Worm (Caenorhabditis elegans) whole organism, L2 larva: ENCODE measurements around the gene Y37E11AM.3.

Source experiments
- F13H6.1 ChIP-seq: sonication (generic microtip); optimal IDR thresholded peaks from 2 replicates; lab custom pipeline; 2016; ENCODE audit warnings: missing genetic modification characterization, missing compliant biosample characterization
- R02D3.7 ChIP-seq: fragments of 150-350 bp; optimal IDR thresholded peaks from 2 replicates; lab custom pipeline; 2014; ENCODE audit warnings: missing biosample characterization, missing genetic modification characterization
- Y55F3AM.14 ChIP-seq: fragments of 200-800 bp; sonication (Bioruptor generic); optimal IDR thresholded peaks from 2 replicates; lab custom pipeline; 2018; ENCODE audit warnings: mild to moderate bottlenecking, missing genetic modification characterization, missing compliant biosample characterization
- alr-1 ChIP-seq: fragments of 150-350 bp; optimal IDR thresholded peaks from 2 replicates; lab custom pipeline; 2014; ENCODE audit warnings: missing biosample characterization, missing genetic modification characterization
- aly-2 ChIP-seq: fragments of 150-350 bp; optimal IDR thresholded peaks from 2 replicates; lab custom pipeline; 2014; ENCODE audit warnings: missing biosample characterization, missing genetic modification characterization
- ama-1 ChIP-seq: fragments of 150-350 bp; optimal IDR thresholded peaks from 2 replicates; lab custom pipeline; 2018; ENCODE audit warnings: inconsistent platforms
- ceh-16 ChIP-seq: fragments of 150-350 bp; optimal IDR thresholded peaks from 2 replicates; lab custom pipeline; 2014; ENCODE audit warnings: missing biosample characterization, missing genetic modification characterization
- ceh-82 ChIP-seq: fragments of 150-350 bp; optimal IDR thresholded peaks from 2 replicates; lab custom pipeline; 2014; ENCODE audit warnings: missing biosample characterization, missing genetic modification characterization
- crh-2 ChIP-seq: sonication (generic microtip); optimal IDR thresholded peaks from 2 replicates; lab custom pipeline; 2017; ENCODE audit warnings: missing biosample characterization, missing genetic modification characterization
- dmd-4 ChIP-seq: sonication (generic microtip); optimal IDR thresholded peaks from 2 replicates; lab custom pipeline; 2017; ENCODE audit warnings: missing biosample characterization, missing genetic modification characterization
- egl-27 ChIP-seq: sonication (generic microtip); optimal IDR thresholded peaks from 3 replicates; lab custom pipeline; 2017; ENCODE audit warnings: missing biosample characterization, missing genetic modification reagents, missing genetic modification characterization
- elt-1 ChIP-seq: fragments of 150-350 bp; optimal IDR thresholded peaks from 2 replicates; lab custom pipeline; 2014; ENCODE audit warnings: missing biosample characterization, missing genetic modification characterization
- elt-3 ChIP-seq: sonication (generic microtip); optimal IDR thresholded peaks from 2 replicates; lab custom pipeline; 2017; ENCODE audit warnings: missing biosample characterization, missing genetic modification characterization
- fos-1 ChIP-seq: fragments of 150-350 bp; optimal IDR thresholded peaks from 2 replicates; lab custom pipeline; 2014; ENCODE audit warnings: missing biosample characterization, missing genetic modification characterization
- gmeb-1 ChIP-seq: fragments of 150-350 bp; optimal IDR thresholded peaks from 2 replicates; lab custom pipeline; 2014; ENCODE audit warnings: missing biosample characterization, missing genetic modification characterization
- lin-11 ChIP-seq: fragments of 150-350 bp; sonication (generic microtip); optimal IDR thresholded peaks from 2 replicates; lab custom pipeline; 2014; ENCODE audit warnings: missing biosample characterization, missing genetic modification characterization, inconsistent platforms, mixed read lengths
- lin-13 ChIP-seq: fragments of 150-350 bp; optimal IDR thresholded peaks from 2 replicates; lab custom pipeline; 2014; ENCODE audit warnings: missing biosample characterization, missing genetic modification reagents, missing genetic modification characterization
- lin-39 ChIP-seq: fragments of 150-350 bp; optimal IDR thresholded peaks from 2 replicates; lab custom pipeline; 2014; ENCODE audit warnings: missing biosample characterization, missing genetic modification reagents, missing genetic modification characterization
- mab-5 ChIP-seq: fragments of 150-350 bp; optimal IDR thresholded peaks from 2 replicates; lab custom pipeline; 2014; ENCODE audit warnings: missing biosample characterization, missing genetic modification characterization
- mdl-1 ChIP-seq, 2 experiments: fragments of 150-350 bp in 1 of 2; sonication (generic microtip) in 1 of 2; optimal IDR thresholded peaks; 2 replicates each; lab custom pipeline; 2017; ENCODE audit warnings: missing biosample characterization in 2 of 2, missing genetic modification characterization in 2 of 2
- nhr-10 ChIP-seq: sonication (generic microtip); optimal IDR thresholded peaks from 2 replicates; lab custom pipeline; 2017; ENCODE audit warnings: missing biosample characterization, missing genetic modification characterization
- nhr-11 ChIP-seq: fragments of 150-350 bp; optimal IDR thresholded peaks from 2 replicates; lab custom pipeline; 2014; ENCODE audit warnings: missing biosample characterization, missing genetic modification characterization
- nhr-23 ChIP-seq: fragments of 150-350 bp; optimal IDR thresholded peaks from 2 replicates; lab custom pipeline; 2014; ENCODE audit warnings: missing biosample characterization, missing genetic modification reagents, missing genetic modification characterization
- nhr-6 ChIP-seq: fragments of 150-350 bp; optimal IDR thresholded peaks from 2 replicates; lab custom pipeline; 2014; ENCODE audit warnings: missing biosample characterization, missing genetic modification characterization
- nhr-77 ChIP-seq: fragments of 150-350 bp; optimal IDR thresholded peaks from 2 replicates; lab custom pipeline; 2014; ENCODE audit warnings: missing biosample characterization, missing genetic modification characterization
- peb-1 ChIP-seq: fragments of 150-350 bp; optimal IDR thresholded peaks from 2 replicates; lab custom pipeline; 2014; ENCODE audit warnings: missing biosample characterization, missing genetic modification characterization
- sem-4 ChIP-seq: fragments of 150-350 bp; optimal IDR thresholded peaks from 2 replicates; lab custom pipeline; 2014; ENCODE audit warnings: missing biosample characterization, missing genetic modification reagents, missing genetic modification characterization
- skn-1 ChIP-seq: sonication (generic microtip); optimal IDR thresholded peaks from 2 replicates; lab custom pipeline; 2017; ENCODE audit warnings: missing biosample characterization, missing genetic modification characterization
- sma-9 ChIP-seq, 2 experiments: fragments of 150-350 bp in 1 of 2; sonication (generic microtip) in 1 of 2; optimal IDR thresholded peaks; 2 replicates each; lab custom pipeline; 2014 to 2016; ENCODE audit warnings: missing genetic modification characterization in 2 of 2, mild to moderate bottlenecking in 1 of 2, missing biosample characterization in 1 of 2, missing compliant biosample characterization in 1 of 2, missing genetic modification reagents in 1 of 2, moderate library complexity in 1 of 2
- unc-55 ChIP-seq: fragments of 150-350 bp; sonication (generic microtip); optimal IDR thresholded peaks from 3 replicates; lab custom pipeline; 2014; ENCODE audit warnings: missing biosample characterization, missing genetic modification reagents, missing genetic modification characterization
- unc-62 ChIP-seq: fragments of 150-350 bp; optimal IDR thresholded peaks from 2 replicates; lab custom pipeline; 2014; ENCODE audit warnings: missing biosample characterization, missing genetic modification reagents, missing genetic modification characterization
- ztf-1 ChIP-seq: fragments of 200-800 bp; sonication (Bioruptor generic); conservative IDR thresholded peaks from 2 replicates; pipeline ENCODE4 v1.3.6; 2022; ENCODE audit warnings: missing genetic modification characterization, missing compliant biosample characterization
- ztf-11 ChIP-seq: sonication (generic microtip); optimal IDR thresholded peaks from 2 replicates; lab custom pipeline; 2017; ENCODE audit warnings: missing biosample characterization, missing genetic modification characterization
- ztf-4 ChIP-seq: fragments of 150-350 bp; optimal IDR thresholded peaks from 2 replicates; lab custom pipeline; 2014; ENCODE audit warnings: missing biosample characterization, missing genetic modification characterization

Y37E11AM.3 gene

DNA sequence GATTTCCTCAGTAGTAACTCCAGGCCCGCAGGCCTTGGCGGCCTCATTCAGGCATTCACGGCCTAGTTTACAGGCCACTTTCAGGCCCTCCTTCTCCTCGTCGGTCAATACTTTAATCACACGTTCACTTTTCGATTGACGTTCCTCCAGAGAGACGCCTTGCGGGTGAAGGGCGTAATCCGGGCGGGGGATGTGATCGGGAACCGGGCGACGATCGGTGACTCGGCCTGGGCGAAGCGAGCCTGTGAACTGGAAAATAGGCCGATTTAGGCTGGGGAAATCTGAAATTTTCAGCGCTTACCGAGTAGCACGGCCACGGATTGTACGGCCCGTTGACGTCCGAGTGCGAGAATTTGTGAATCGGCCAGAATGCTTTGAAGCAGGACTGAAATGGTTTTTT lies 32.7 kb downstream of the Y37E11AM.3 start:
- TF ChIP-seq mab-5 (tag; lab: Kevin White, UChicago) (no peak), dmd-4 (tag; lab: Kevin White, UChicago) (no peak), nhr-11 (tag; lab: Kevin White, UChicago) (no peak), unc-55 (GFP tag; lab: Kevin White, UChicago) (no peak), R02D3.7 (no peak), crh-2 (tag; lab: Kevin White, UChicago) (no peak), skn-1 (tag; lab: Kevin White, UChicago) (no peak), ama-1 (lab: Kevin White, UChicago) (no peak), Y55F3AM.14 (GFP tag; lab: Kevin White, UChicago) (no peak), gmeb-1 (tag; lab: Kevin White, UChicago) (no peak)

DNA sequence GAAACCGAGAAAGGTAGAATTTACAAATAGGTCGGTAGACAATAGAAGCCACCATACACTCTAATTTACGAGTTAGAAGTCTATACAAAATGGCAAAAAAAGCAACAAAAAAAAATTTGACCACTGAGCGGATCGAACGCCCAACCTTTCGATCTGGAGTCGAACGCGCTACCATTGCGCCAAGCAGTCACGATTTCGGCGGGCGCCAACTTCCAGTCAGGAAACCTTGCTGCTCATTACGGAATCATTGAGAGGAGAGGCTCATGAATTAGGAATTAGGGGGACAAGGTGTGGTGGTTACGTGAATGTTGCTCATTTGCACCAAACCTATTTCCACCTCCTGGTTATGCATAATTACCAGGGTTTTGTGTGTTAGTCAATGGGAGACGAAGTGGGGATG lies 37.2 kb downstream of the Y37E11AM.3 start:
- TF ChIP-seq R02D3.7 (no peak), nhr-6 (tag; lab: Kevin White, UChicago) (no peak), fos-1 (tag; lab: Kevin White, UChicago) (no peak), unc-55 (GFP tag; lab: Kevin White, UChicago) (no peak), sma-9 (GFP tag; optimal IDR thresholded peaks at IDR 0.05; lab: Kevin White, UChicago) (no peak), sma-9 (tag; optimal IDR thresholded peaks at IDR 0.05; lab: Kevin White, UChicago) (no peak), mdl-1 (tag; optimal IDR thresholded peaks at IDR 0.05; lab: Kevin White, UChicago) (no peak), ztf-11 (no peak), nhr-10 (tag; lab: Kevin White, UChicago) (no peak), peb-1 (no peak), sem-4 (tag; lab: Kevin White, UChicago) (no peak), crh-2 (tag; lab: Kevin White, UChicago) (no peak), elt-3 (tag; lab: Kevin White, UChicago) (no peak), egl-27 (tag; lab: Kevin White, UChicago) (no peak), ztf-4 (tag; lab: Kevin White, UChicago) (no peak), lin-11 (tag; lab: Kevin White, UChicago) (no peak), ztf-1 (GFP tag; lab: Robert Waterston, UW) (no peak), alr-1 (no peak), lin-39 (no peak)

DNA sequence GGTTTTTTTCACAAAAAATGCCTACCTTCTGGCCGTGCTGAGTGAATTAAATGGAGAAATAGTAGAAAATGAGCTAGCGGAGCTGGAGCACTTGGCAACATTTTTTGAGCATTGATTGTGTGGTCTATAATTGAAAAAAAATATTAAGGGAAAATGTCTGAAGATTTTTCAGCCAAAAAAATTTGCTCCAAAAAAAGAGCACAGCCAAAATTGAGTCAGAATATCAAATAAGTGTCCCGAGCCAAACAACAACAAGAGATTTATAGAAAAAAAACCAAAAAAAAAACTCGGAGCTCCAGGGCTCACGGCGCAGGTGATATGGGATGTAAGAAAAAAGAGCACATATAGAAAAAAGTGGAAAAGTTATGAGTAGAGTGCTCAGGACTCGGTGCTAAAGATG lies 50.4 kb downstream of the Y37E11AM.3 start, which contains the start of gene fmil-1:
fmil-1 (minus strand) TSS at position 101 of the 400 bp plus-strand sequence.
- TF ChIP-seq ceh-16 (tag; lab: Kevin White, UChicago), result no peak
- no peak for TF ChIP-seq elt-1 (tag; lab: Kevin White, UChicago)

DNA sequence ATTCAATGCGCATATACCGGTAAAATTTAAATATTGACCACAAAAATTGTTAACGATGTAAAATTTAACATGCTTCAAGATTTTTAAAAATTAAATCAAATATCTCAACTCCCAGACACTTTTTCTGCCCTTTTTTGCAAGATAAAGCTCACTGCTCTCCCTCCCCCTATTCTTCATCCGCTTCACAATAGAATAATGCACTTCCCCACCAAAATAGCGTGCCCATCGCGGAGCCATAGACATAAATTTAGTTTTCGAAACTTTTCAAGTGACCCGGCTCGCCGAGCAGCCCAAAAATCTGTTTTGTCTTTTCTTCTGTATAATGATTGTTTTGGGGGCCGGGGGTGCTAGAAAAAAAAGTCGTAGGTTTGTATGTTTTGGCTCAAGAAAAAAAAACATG lies 51.2 kb downstream of the Y37E11AM.3 start:
- no peak for TF ChIP-seq unc-62 (GFP tag; lab: Kevin White, UChicago)
- no peak for TF ChIP-seq ama-1 (lab: Kevin White, UChicago)
- TF ChIP-seq ceh-82 (tag; lab: Kevin White, UChicago), result no peak
- TF ChIP-seq F13H6.1, result no peak
- no peak for TF ChIP-seq lin-13
- no peak for TF ChIP-seq elt-1 (tag; lab: Kevin White, UChicago)
- no peak for TF ChIP-seq nhr-77 (tag; lab: Kevin White, UChicago)
- no peak for TF ChIP-seq lin-11 (tag; lab: Kevin White, UChicago)
- TF ChIP-seq nhr-23 (tag; lab: Kevin White, UChicago), result no peak
- TF ChIP-seq, all 48 proteins: peak for 0

DNA sequence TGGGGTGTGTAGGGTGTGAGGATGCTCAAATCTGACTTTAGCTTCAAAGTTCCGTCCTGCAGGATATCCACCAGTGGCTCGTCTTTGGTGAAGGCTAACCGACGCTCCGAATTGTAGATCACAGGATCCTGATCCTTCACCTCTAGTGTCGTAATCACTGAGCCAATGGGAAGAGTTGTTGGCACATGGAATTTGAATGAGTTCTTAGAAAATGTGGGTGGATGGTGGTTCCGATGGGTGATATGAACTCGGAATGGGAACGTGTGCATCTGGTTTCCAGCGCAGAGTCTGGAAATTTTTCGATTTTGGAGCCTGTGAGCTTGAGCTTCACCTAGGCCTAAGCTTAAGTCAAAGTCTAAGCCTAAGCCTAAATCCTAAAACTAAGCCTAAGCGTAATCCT lies 52.4 kb downstream of the Y37E11AM.3 start:
- no peak for TF ChIP-seq lin-11 (tag; lab: Kevin White, UChicago)
- TF ChIP-seq nhr-10 (tag; lab: Kevin White, UChicago), result no peak
- no peak for TF ChIP-seq ztf-1 (GFP tag; lab: Robert Waterston, UW)
- TF ChIP-seq fos-1 (tag; lab: Kevin White, UChicago), result no peak
- TF ChIP-seq aly-2 (tag; lab: Kevin White, UChicago), result no peak
